Worm (Caenorhabditis elegans) whole organism, late embryonic: Measurements from ENCODE around the gene teg-1.
A peak's percentile ranks its signal among the peaks of the same experiment; 100 is the strongest.

Experiments used
- C08G9.2 ChIP-seq: sonication (generic microtip); optimal IDR thresholded peaks from 2 replicates; lab custom pipeline; 2016; ENCODE audit warnings: mild to moderate bottlenecking, missing genetic modification characterization, moderate library complexity, missing compliant biosample characterization
- F13H6.1 ChIP-seq: sonication (generic microtip); optimal IDR thresholded peaks from 2 replicates; lab custom pipeline; 2016; ENCODE audit warnings: missing genetic modification characterization, missing compliant biosample characterization
- K02D7.2 ChIP-seq: sonication (generic microtip); optimal IDR thresholded peaks from 2 replicates; lab custom pipeline; 2017; ENCODE audit warnings: mild to moderate bottlenecking, missing genetic modification characterization, missing compliant biosample characterization
- K09A11.1 ChIP-seq: sonication (generic microtip); optimal IDR thresholded peaks from 2 replicates; lab custom pipeline; 2017; ENCODE audit warnings: antibody characterized with exemption, mild to moderate bottlenecking, missing genetic modification characterization, missing compliant biosample characterization; ENCODE audit not compliant: insufficient read depth
- T23F11.4 ChIP-seq: fragments of 200-800 bp; sonication (Bioruptor generic); optimal IDR thresholded peaks from 2 replicates; lab custom pipeline; 2018; ENCODE audit warnings: mild to moderate bottlenecking, missing genetic modification characterization, missing compliant biosample characterization
- Y22D7AL.16 ChIP-seq: sonication (generic microtip); optimal IDR thresholded peaks from 2 replicates; lab custom pipeline; 2016; ENCODE audit warnings: missing genetic modification characterization, missing compliant biosample characterization
- ahr-1 ChIP-seq: sonication (generic microtip); optimal IDR thresholded peaks from 2 replicates; lab custom pipeline; 2016; ENCODE audit warnings: missing genetic modification characterization, missing compliant biosample characterization
- ceh-14 ChIP-seq: sonication (generic microtip); optimal IDR thresholded peaks from 2 replicates; lab custom pipeline; 2016; ENCODE audit warnings: missing genotype, missing genetic modification characterization, missing compliant biosample characterization
- ceh-19 ChIP-seq: fragments of 200-800 bp; sonication (Bioruptor generic); optimal IDR thresholded peaks from 2 replicates; lab custom pipeline; 2018; ENCODE audit warnings: mild to moderate bottlenecking, missing genetic modification characterization, missing compliant biosample characterization
- ceh-2 ChIP-seq: sonication (generic microtip); optimal IDR thresholded peaks from 2 replicates; lab custom pipeline; 2016; ENCODE audit warnings: missing genotype, missing genetic modification characterization, missing compliant biosample characterization
- ceh-22 ChIP-seq: sonication (generic microtip); optimal IDR thresholded peaks from 2 replicates; lab custom pipeline; 2017; ENCODE audit warnings: missing biosample characterization, missing genetic modification characterization
- ceh-24 ChIP-seq: sonication (generic microtip); optimal IDR thresholded peaks from 2 replicates; lab custom pipeline; 2016; ENCODE audit warnings: mild to moderate bottlenecking, missing genetic modification characterization, missing compliant biosample characterization
- ceh-30 ChIP-seq: fragments of 150-350 bp; optimal IDR thresholded peaks from 2 replicates; lab custom pipeline; 2014; ENCODE audit warnings: missing biosample characterization, missing genetic modification characterization
- ceh-31 ChIP-seq: sonication (generic microtip); optimal IDR thresholded peaks from 2 replicates; lab custom pipeline; 2016; ENCODE audit warnings: missing genetic modification characterization, missing compliant biosample characterization
- ceh-34 ChIP-seq: sonication (generic microtip); optimal IDR thresholded peaks from 2 replicates; lab custom pipeline; 2016; ENCODE audit warnings: mild to moderate bottlenecking, missing genetic modification characterization, missing compliant biosample characterization
- ceh-9 ChIP-seq: sonication (generic microtip); optimal IDR thresholded peaks from 2 replicates; lab custom pipeline; 2016; ENCODE audit warnings: mild to moderate bottlenecking, missing genetic modification characterization, inconsistent platforms, missing compliant biosample characterization
- che-1 ChIP-seq: sonication (generic microtip); optimal IDR thresholded peaks from 2 replicates; lab custom pipeline; 2016; ENCODE audit warnings: mild to moderate bottlenecking, missing genetic modification characterization, missing compliant biosample characterization
- dmd-4 ChIP-seq: sonication (generic microtip); optimal IDR thresholded peaks from 2 replicates; lab custom pipeline; 2016; ENCODE audit warnings: borderline replicate concordance, missing genetic modification characterization, missing compliant biosample characterization
- elt-2 ChIP-seq: sonication (generic microtip); optimal IDR thresholded peaks from 2 replicates; lab custom pipeline; 2016; ENCODE audit warnings: missing genetic modification reagents, missing genetic modification characterization, missing compliant biosample characterization
- ets-4 ChIP-seq: sonication (generic microtip); optimal IDR thresholded peaks from 2 replicates; lab custom pipeline; 2016; ENCODE audit warnings: missing genetic modification characterization, missing compliant biosample characterization
- eyg-1 ChIP-seq: sonication (generic microtip); optimal IDR thresholded peaks from 2 replicates; lab custom pipeline; 2016; ENCODE audit warnings: missing genotype, missing genetic modification characterization, missing compliant biosample characterization
- fax-1 ChIP-seq: sonication (generic microtip); optimal IDR thresholded peaks from 2 replicates; lab custom pipeline; 2016; ENCODE audit warnings: missing genotype, missing genetic modification characterization, missing compliant biosample characterization
- fkh-6 ChIP-seq: sonication (generic microtip); optimal IDR thresholded peaks from 2 replicates; lab custom pipeline; 2016; ENCODE audit warnings: missing genetic modification characterization, missing compliant biosample characterization
- gmeb-2 ChIP-seq: sonication (generic microtip); optimal IDR thresholded peaks from 2 replicates; lab custom pipeline; 2016; ENCODE audit warnings: missing genetic modification characterization, inconsistent platforms, missing compliant biosample characterization
- hlh-15 ChIP-seq: sonication (generic microtip); optimal IDR thresholded peaks from 2 replicates; lab custom pipeline; 2016; ENCODE audit warnings: missing genetic modification characterization, missing compliant biosample characterization
- hlh-30 ChIP-seq: sonication (generic microtip); optimal IDR thresholded peaks from 2 replicates; lab custom pipeline; 2017; ENCODE audit warnings: antibody characterized with exemption, missing genetic modification characterization, missing compliant biosample characterization; ENCODE audit not compliant: insufficient read depth
- hlh-6 ChIP-seq: sonication (generic microtip); optimal IDR thresholded peaks from 2 replicates; lab custom pipeline; 2016; ENCODE audit warnings: missing genotype, missing genetic modification characterization, missing compliant biosample characterization
- hlh-8 ChIP-seq: sonication (generic microtip); optimal IDR thresholded peaks from 2 replicates; lab custom pipeline; 2016; ENCODE audit warnings: missing genotype, missing genetic modification characterization, missing compliant biosample characterization
- lim-6 ChIP-seq: sonication (generic microtip); optimal IDR thresholded peaks from 2 replicates; lab custom pipeline; 2016; ENCODE audit warnings: missing genetic modification characterization, missing compliant biosample characterization
- madf-2 ChIP-seq: sonication (generic microtip); optimal IDR thresholded peaks from 2 replicates; lab custom pipeline; 2017; ENCODE audit warnings: missing genetic modification characterization, missing compliant biosample characterization
- mec-3 ChIP-seq: sonication (generic microtip); optimal IDR thresholded peaks from 2 replicates; lab custom pipeline; 2016; ENCODE audit warnings: borderline replicate concordance, missing genetic modification characterization, missing compliant biosample characterization
- nfya-1 ChIP-seq: sonication (generic microtip); optimal IDR thresholded peaks from 2 replicates; lab custom pipeline; 2017; ENCODE audit warnings: missing genetic modification characterization, mild to moderate bottlenecking, missing compliant biosample characterization, antibody characterized with exemption, moderate library complexity
- nhr-232 ChIP-seq: sonication (generic microtip); optimal IDR thresholded peaks from 2 replicates; lab custom pipeline; 2016; ENCODE audit warnings: missing genetic modification characterization, missing compliant biosample characterization
- pag-3 ChIP-seq: sonication (generic microtip); optimal IDR thresholded peaks from 2 replicates; lab custom pipeline; 2016; ENCODE audit warnings: missing compliant biosample characterization, missing genetic modification characterization, borderline replicate concordance
- pqm-1 ChIP-seq: sonication (generic microtip); optimal IDR thresholded peaks from 2 replicates; lab custom pipeline; 2016; ENCODE audit warnings: missing genetic modification characterization, missing compliant biosample characterization
- ref-2 ChIP-seq: sonication (generic microtip); optimal IDR thresholded peaks from 2 replicates; lab custom pipeline; 2016; ENCODE audit warnings: missing genetic modification characterization, missing compliant biosample characterization
- rnt-1 ChIP-seq: sonication (generic microtip); optimal IDR thresholded peaks from 2 replicates; lab custom pipeline; 2016; ENCODE audit warnings: missing genetic modification characterization, missing compliant biosample characterization
- sox-2 ChIP-seq: fragments of 200-800 bp; sonication (Bioruptor generic); IDR thresholded peaks from 2 replicates; pipeline ENCODE4 v1.3.6; 2022; ENCODE audit warnings: missing genetic modification reagents, missing genetic modification characterization, missing compliant biosample characterization
- syd-9 ChIP-seq: sonication (generic microtip); optimal IDR thresholded peaks from 2 replicates; lab custom pipeline; 2016; ENCODE audit warnings: mild to moderate bottlenecking, missing genetic modification characterization, moderate library complexity, missing compliant biosample characterization
- tbx-2 ChIP-seq: sonication (generic microtip); optimal IDR thresholded peaks from 2 replicates; lab custom pipeline; 2016; ENCODE audit warnings: missing genetic modification characterization, missing compliant biosample characterization
- tbx-7 ChIP-seq: sonication (generic microtip); optimal IDR thresholded peaks from 2 replicates; lab custom pipeline; 2016; ENCODE audit warnings: missing genotype, missing genetic modification characterization, missing compliant biosample characterization
- unc-42 ChIP-seq: sonication (generic microtip); optimal IDR thresholded peaks from 2 replicates; lab custom pipeline; 2016; ENCODE audit warnings: missing genotype, missing genetic modification characterization, missing compliant biosample characterization
- unc-86 ChIP-seq: sonication (generic microtip); optimal IDR thresholded peaks from 2 replicates; lab custom pipeline; 2016; ENCODE audit warnings: missing genetic modification characterization, missing compliant biosample characterization
- zip-5 ChIP-seq: sonication (generic microtip); optimal IDR thresholded peaks from 2 replicates; lab custom pipeline; 2016; ENCODE audit warnings: missing genetic modification characterization, missing compliant biosample characterization
- ztf-16 ChIP-seq: sonication (generic microtip); optimal IDR thresholded peaks from 2 replicates; lab custom pipeline; 2017; ENCODE audit warnings: missing genetic modification characterization, missing compliant biosample characterization

Gene teg-1

DNA sequence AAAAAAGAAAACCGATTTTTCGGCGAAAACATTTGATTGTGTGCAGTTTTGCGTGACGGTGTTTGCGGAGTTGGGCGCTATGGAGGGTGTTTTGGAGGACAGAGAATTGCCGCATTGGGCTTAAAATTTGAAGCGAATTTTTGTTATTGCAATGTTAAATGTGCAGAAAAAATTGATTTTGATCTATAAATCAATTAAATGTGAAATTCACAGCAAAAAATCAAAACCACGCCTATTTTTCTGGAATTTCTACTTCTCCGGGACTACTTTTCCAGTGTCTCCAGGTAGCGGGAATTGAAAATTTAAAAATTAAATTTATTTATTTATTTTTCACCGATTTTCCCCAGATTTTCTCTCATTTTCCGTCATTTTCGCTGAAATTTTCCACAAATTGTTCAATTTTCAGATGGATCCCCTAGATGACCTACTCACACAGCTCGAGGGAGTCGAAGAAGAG is 839 bp downstream of the teg-1 start, which contains the start of gene mcm-10 (continued):
- TF ChIP-seq elt-2 (peak; percentile 83), ceh-24 (tag; lab: Kevin White, UChicago) (peak; percentile 43), ahr-1 (tag; lab: Kevin White, UChicago) (peak; percentile 92), zip-5 (peak; percentile 95), ceh-19 (GFP tag; lab: Kevin White, UChicago) (peak; percentile 66), syd-9 (tag; lab: Kevin White, UChicago) (no peak), dmd-4 (tag; lab: Kevin White, UChicago) (peak; percentile 73), sox-2 (GFP tag; lab: Robert Waterston, UW) (no peak), T23F11.4 (GFP tag; lab: Kevin White, UChicago) (peak; percentile 43), hlh-30 (tag; lab: Kevin White, UChicago) (no peak), K09A11.1 (tag; lab: Kevin White, UChicago) (no peak), ceh-31 (tag; lab: Kevin White, UChicago) (peak; percentile 99), Y22D7AL.16 (tag; lab: Kevin White, UChicago) (peak; percentile 21), ceh-2 (peak; percentile 93), pqm-1 (tag; lab: Kevin White, UChicago) (peak; percentile 95), C08G9.2 (peak; percentile 95), hlh-6 (tag; lab: Kevin White, UChicago) (peak; percentile 56), ceh-22 (tag; lab: Kevin White, UChicago) (no peak), madf-2 (peak; percentile 61), ceh-30 (tag; lab: Kevin White, UChicago) (peak; percentile 45), mec-3 (peak; percentile 45), gmeb-2 (tag; lab: Kevin White, UChicago) (peak; percentile 17), ceh-34 (tag; lab: Kevin White, UChicago) (peak; percentile 78), K02D7.2 (tag; lab: Kevin White, UChicago) (no peak), pag-3 (tag; lab: Kevin White, UChicago) (peak; percentile 52)

DNA sequence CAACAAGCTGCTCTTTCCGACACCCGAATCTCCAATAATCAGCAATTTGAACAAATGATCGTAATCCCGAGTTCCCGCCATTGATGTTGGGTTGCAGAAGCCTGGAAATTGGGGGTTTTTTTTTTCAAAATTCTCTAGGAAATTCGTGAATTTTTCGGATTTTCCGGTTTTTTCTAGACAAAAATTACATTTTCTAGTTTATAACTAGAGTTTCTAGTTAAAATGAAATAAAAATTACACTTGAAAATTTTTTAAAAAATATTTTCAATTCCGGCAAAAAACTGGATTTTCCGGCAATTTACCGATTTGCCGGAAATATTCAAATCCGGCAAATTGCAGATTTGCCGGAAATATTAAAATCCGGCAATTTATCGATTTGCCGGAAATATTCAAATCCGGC is 6.6 kb downstream of the teg-1 start, which contains the start of gene rab-35:
rab-35 (minus strand) TSS at position 101 of the 400 bp plus-strand sequence.
- TF ChIP-seq che-1, result no peak

- TF ChIP-seq ceh-9 (tag; lab: Kevin White, UChicago), result no peak
- peak; percentile 3 for TF ChIP-seq nfya-1 (tag; lab: Kevin White, UChicago)
- TF ChIP-seq hlh-6 (tag; lab: Kevin White, UChicago), result no peak
- peak; percentile 87 for TF ChIP-seq ceh-2
- TF ChIP-seq tbx-7 (tag; lab: Kevin White, UChicago), result peak; percentile 84
- TF ChIP-seq ceh-34 (tag; lab: Kevin White, UChicago), result peak; percentile 32
- TF ChIP-seq T23F11.4 (GFP tag; lab: Kevin White, UChicago), result no peak
- peak; percentile 64 for TF ChIP-seq mec-3
- TF ChIP-seq zip-5, result peak; percentile 43
- peak; percentile 96 for TF ChIP-seq ceh-31 (tag; lab: Kevin White, UChicago)
- peak; percentile 87 for TF ChIP-seq tbx-2 (tag; lab: Kevin White, UChicago)
- peak; percentile 92 for TF ChIP-seq C08G9.2
- TF ChIP-seq ets-4, result peak; percentile 88
- TF ChIP-seq hlh-15 (tag; lab: Kevin White, UChicago), result peak; percentile 50
- peak; percentile 35 for TF ChIP-seq unc-42
- TF ChIP-seq eyg-1 (tag; lab: Kevin White, UChicago), result no peak
- peak; percentile 82 for TF ChIP-seq ref-2 (tag; lab: Kevin White, UChicago)
- TF ChIP-seq ztf-16 (tag; lab: Kevin White, UChicago), result peak; percentile 54
- no peak for TF ChIP-seq K09A11.1 (tag; lab: Kevin White, UChicago)
- TF ChIP-seq F13H6.1 (tag; lab: Kevin White, UChicago), result peak; percentile 38
- peak; percentile 60 for TF ChIP-seq elt-2
- TF ChIP-seq lim-6, result peak; percentile 54
- TF ChIP-seq hlh-8 (tag; lab: Kevin White, UChicago), result peak; percentile 87
- TF ChIP-seq rnt-1 (tag; lab: Kevin White, UChicago), result peak; percentile 79
- peak; percentile 53 for TF ChIP-seq fkh-6
- no peak for TF ChIP-seq unc-86
- TF ChIP-seq fax-1 (tag; lab: Kevin White, UChicago), result peak; percentile 5
- no peak for TF ChIP-seq nhr-232 (tag; lab: Kevin White, UChicago)
- peak; percentile 47 for TF ChIP-seq ceh-14 (tag; lab: Kevin White, UChicago)
Observed at ce11 chrIII:11290554-11290953, 27.5 kb downstream of the teg-1 start, which contains the start of the genes gly-9, mib-1 and smc-3. Gene gly-9, minus strand, starts transcription at chrIII:11290580. Gene mib-1, minus strand, starts transcription at chrIII:11290676. Gene smc-3, plus strand, starts transcription at chrIII:11290904.
